Worm (Caenorhabditis elegans): ENCODE data around the gene F41E6.5.

DNA sequence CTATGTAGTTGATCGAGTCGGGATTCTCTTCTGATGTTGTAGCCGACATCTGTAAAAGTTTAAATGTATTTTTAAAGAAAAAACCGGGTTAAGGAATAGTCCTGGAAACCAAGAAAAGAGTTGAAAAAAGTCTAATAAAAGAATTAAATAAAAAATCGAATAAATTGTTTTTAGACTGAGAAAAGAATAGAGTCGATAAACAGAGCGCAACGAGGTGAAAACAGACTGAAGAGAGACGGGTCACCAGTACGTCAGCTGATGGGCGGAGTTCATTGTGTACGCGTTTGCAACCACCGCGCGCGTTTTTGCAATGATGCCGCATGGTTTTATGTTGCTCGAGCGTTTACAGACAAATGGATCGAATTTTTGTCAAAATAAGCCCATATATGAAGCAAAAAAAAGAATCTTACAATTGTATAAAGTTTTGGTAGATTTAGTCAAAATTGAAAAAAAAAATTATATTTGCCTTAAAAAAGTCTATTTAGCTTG lies 28.0 kb downstream of the F41E6.5 start, which contains the start of gene atg-18:
- TF ChIP-seq lin-13 (tag; optimal IDR thresholded peaks at IDR 0.05) (peak; percentile 50), lsy-2 (tag; optimal IDR thresholded peaks at IDR 0.05) (peak; percentile 39), unc-62 (GFP tag; optimal IDR thresholded peaks at IDR 0.05) (peak; percentile 18)

Measured in whole organism, mixed stage, embryonic.